Worm (Caenorhabditis elegans) whole organism, L3 larva: ENCODE data around the gene col-99.

Experiments
- R02D3.7 ChIP-seq: fragments of 150-350 bp; optimal IDR thresholded peaks from 2 replicates; lab custom pipeline; 2014; ENCODE audit warnings: missing biosample characterization, missing genetic modification characterization
- ZK546.5 ChIP-seq: sonication (generic microtip); optimal IDR thresholded peaks from 2 replicates; lab custom pipeline; 2017; ENCODE audit warnings: missing biosample characterization, missing genetic modification characterization
- ama-1 ChIP-seq: fragments of 150-350 bp; optimal IDR thresholded peaks from 2 replicates; lab custom pipeline; 2018
- ceh-16 ChIP-seq: sonication (generic microtip); optimal IDR thresholded peaks from 2 replicates; lab custom pipeline; 2017; ENCODE audit warnings: missing biosample characterization, missing genetic modification characterization
- ceh-28 ChIP-seq: fragments of 150-350 bp; optimal IDR thresholded peaks from 2 replicates; lab custom pipeline; 2014; ENCODE audit warnings: missing biosample characterization, missing genetic modification reagents, missing genetic modification characterization
- ceh-82 ChIP-seq: fragments of 150-350 bp; optimal IDR thresholded peaks from 2 replicates; lab custom pipeline; 2014; ENCODE audit warnings: missing biosample characterization, missing genetic modification characterization
- ceh-9 ChIP-seq: sonication (generic microtip); optimal IDR thresholded peaks from 2 replicates; lab custom pipeline; 2018; ENCODE audit warnings: missing biosample characterization, missing genetic modification characterization
- daf-12 ChIP-seq: fragments of 150-350 bp; optimal IDR thresholded peaks from 2 replicates; lab custom pipeline; 2014; ENCODE audit warnings: missing biosample characterization, missing genetic modification reagents, missing genetic modification characterization
- egl-5 ChIP-seq: fragments of 150-350 bp; optimal IDR thresholded peaks from 2 replicates; lab custom pipeline; 2017; ENCODE audit warnings: missing biosample characterization, missing genetic modification reagents, missing genetic modification characterization, inconsistent platforms
- elt-1 ChIP-seq: fragments of 150-350 bp; optimal IDR thresholded peaks from 2 replicates; lab custom pipeline; 2014; ENCODE audit warnings: missing biosample characterization, missing genetic modification characterization
- elt-2 ChIP-seq: sonication (generic microtip); optimal IDR thresholded peaks from 2 replicates; lab custom pipeline; 2016; ENCODE audit warnings: missing genetic modification reagents, mild to moderate bottlenecking, missing genetic modification characterization, missing compliant biosample characterization
- elt-3 ChIP-seq, 3 experiments: fragments of 150-350 bp in 1 of 3; sonication (generic microtip) in 2 of 3; optimal IDR thresholded peaks; 2 replicates in 2 of 3; 4 replicates in 1 of 3; lab custom pipeline; 2014 to 2017; ENCODE audit warnings: missing biosample characterization in 3 of 3, missing genetic modification characterization in 3 of 3
- fkh-10 ChIP-seq: sonication (generic microtip); optimal IDR thresholded peaks from 2 replicates; lab custom pipeline; 2017; ENCODE audit warnings: missing biosample characterization, missing genetic modification reagents, missing genetic modification characterization
- fkh-2 ChIP-seq: fragments of 150-350 bp; optimal IDR thresholded peaks from 2 replicates; lab custom pipeline; 2014; ENCODE audit warnings: missing biosample characterization, missing genetic modification reagents, missing genetic modification characterization
- fos-1 ChIP-seq: fragments of 150-350 bp; optimal IDR thresholded peaks from 2 replicates; lab custom pipeline; 2014; ENCODE audit warnings: missing biosample characterization, missing genetic modification characterization
- hmg-11 ChIP-seq: sonication (generic microtip); optimal IDR thresholded peaks from 2 replicates; lab custom pipeline; 2016; ENCODE audit warnings: missing genetic modification characterization, missing compliant biosample characterization
- lin-15B ChIP-seq: fragments of 150-350 bp; optimal IDR thresholded peaks from 2 replicates; lab custom pipeline; 2014; ENCODE audit warnings: missing biosample characterization, missing genetic modification characterization
- lin-39 ChIP-seq: fragments of 150-350 bp; optimal IDR thresholded peaks from 2 replicates; lab custom pipeline; 2018; ENCODE audit warnings: missing biosample characterization, missing genetic modification reagents, missing genetic modification characterization
- lsy-12 ChIP-seq: sonication (generic microtip); optimal IDR thresholded peaks from 2 replicates; lab custom pipeline; 2016; ENCODE audit warnings: mild to moderate bottlenecking, missing genetic modification characterization, missing compliant biosample characterization
- mdl-1 ChIP-seq: fragments of 150-350 bp; optimal IDR thresholded peaks from 2 replicates; lab custom pipeline; 2014; ENCODE audit warnings: missing biosample characterization, missing genetic modification characterization
- mml-1 ChIP-seq: fragments of 150-350 bp; sonication (generic microtip); optimal IDR thresholded peaks from 3 replicates; lab custom pipeline; 2014; ENCODE audit warnings: missing biosample characterization, missing genetic modification characterization
- nfya-1 ChIP-seq: sonication (generic microtip); optimal IDR thresholded peaks from 2 replicates; lab custom pipeline; 2017; ENCODE audit warnings: missing genetic modification characterization, mild to moderate bottlenecking, missing compliant biosample characterization, antibody characterized with exemption, moderate library complexity; ENCODE audit not compliant: insufficient read depth
- nhr-11 ChIP-seq: fragments of 150-350 bp; optimal IDR thresholded peaks from 2 replicates; lab custom pipeline; 2014; ENCODE audit warnings: missing biosample characterization, missing genetic modification characterization
- nhr-12 ChIP-seq: fragments of 150-350 bp; optimal IDR thresholded peaks from 2 replicates; lab custom pipeline; 2014; ENCODE audit warnings: missing biosample characterization, missing genetic modification characterization
- nhr-23 ChIP-seq: fragments of 150-350 bp; optimal IDR thresholded peaks from 2 replicates; lab custom pipeline; 2014; ENCODE audit warnings: missing biosample characterization, missing genetic modification reagents, missing genetic modification characterization
- nhr-237 ChIP-seq: fragments of 150-350 bp; optimal IDR thresholded peaks from 2 replicates; lab custom pipeline; 2014; ENCODE audit warnings: missing biosample characterization, missing genetic modification characterization
- nhr-25 ChIP-seq: sonication (generic microtip); optimal IDR thresholded peaks from 2 replicates; lab custom pipeline; 2017; ENCODE audit warnings: missing biosample characterization, missing genetic modification characterization
- nhr-28 ChIP-seq: fragments of 150-350 bp; optimal IDR thresholded peaks from 2 replicates; lab custom pipeline; 2014; ENCODE audit warnings: missing biosample characterization, missing genetic modification characterization
- nhr-43 ChIP-seq: sonication (generic microtip); optimal IDR thresholded peaks from 2 replicates; lab custom pipeline; 2016; ENCODE audit warnings: mild to moderate bottlenecking, missing genetic modification characterization, missing compliant biosample characterization; ENCODE audit not compliant: poor library complexity, severe bottlenecking
- nhr-67 ChIP-seq: fragments of 150-350 bp; optimal IDR thresholded peaks from 2 replicates; lab custom pipeline; 2014; ENCODE audit warnings: missing biosample characterization, missing genetic modification characterization
- nhr-76 ChIP-seq: fragments of 150-350 bp; sonication (generic microtip); optimal IDR thresholded peaks from 5 replicates; lab custom pipeline; 2014; ENCODE audit warnings: missing biosample characterization, missing genetic modification characterization
- nhr-77 ChIP-seq: fragments of 150-350 bp; optimal IDR thresholded peaks from 2 replicates; lab custom pipeline; 2014; ENCODE audit warnings: missing biosample characterization, missing genetic modification characterization
- pha-4 ChIP-seq: fragments of 150-350 bp; optimal IDR thresholded peaks from 2 replicates; lab custom pipeline; 2014; ENCODE audit warnings: missing biosample characterization, missing genetic modification reagents, missing genetic modification characterization
- pqm-1 ChIP-seq: fragments of 150-350 bp; optimal IDR thresholded peaks from 2 replicates; lab custom pipeline; 2017; ENCODE audit warnings: missing biosample characterization, missing genetic modification characterization, inconsistent platforms
- sea-2 ChIP-seq: fragments of 150-350 bp; sonication (generic microtip); optimal IDR thresholded peaks from 4 replicates; lab custom pipeline; 2014; ENCODE audit warnings: missing biosample characterization, missing genetic modification reagents, missing genetic modification characterization
- skn-1 ChIP-seq: fragments of 150-350 bp; optimal IDR thresholded peaks from 2 replicates; lab custom pipeline; 2014; ENCODE audit warnings: missing biosample characterization, missing genetic modification characterization
- snpc-4 ChIP-seq: fragments of 150-350 bp; optimal IDR thresholded peaks from 2 replicates; lab custom pipeline; 2014; ENCODE audit warnings: missing biosample characterization, missing genetic modification characterization
- unc-39 ChIP-seq: sonication (generic microtip); optimal IDR thresholded peaks from 4 replicates; lab custom pipeline; 2017; ENCODE audit warnings: missing biosample characterization, missing genetic modification characterization
- unc-62 ChIP-seq: fragments of 150-350 bp; sonication (generic microtip); optimal IDR thresholded peaks from 4 replicates; lab custom pipeline; 2014; ENCODE audit warnings: missing biosample characterization, missing genetic modification reagents, missing genetic modification characterization
- zag-1 ChIP-seq: fragments of 150-350 bp; optimal IDR thresholded peaks from 2 replicates; lab custom pipeline; 2014; ENCODE audit warnings: missing biosample characterization, missing genetic modification characterization
- ztf-11 ChIP-seq: fragments of 150-350 bp; optimal IDR thresholded peaks from 2 replicates; lab custom pipeline; 2014; ENCODE audit warnings: missing biosample characterization, missing genetic modification characterization
- ztf-4 ChIP-seq: fragments of 150-350 bp; optimal IDR thresholded peaks from 2 replicates; lab custom pipeline; 2014; ENCODE audit warnings: missing biosample characterization, missing genetic modification characterization

col-99 gene

DNA sequence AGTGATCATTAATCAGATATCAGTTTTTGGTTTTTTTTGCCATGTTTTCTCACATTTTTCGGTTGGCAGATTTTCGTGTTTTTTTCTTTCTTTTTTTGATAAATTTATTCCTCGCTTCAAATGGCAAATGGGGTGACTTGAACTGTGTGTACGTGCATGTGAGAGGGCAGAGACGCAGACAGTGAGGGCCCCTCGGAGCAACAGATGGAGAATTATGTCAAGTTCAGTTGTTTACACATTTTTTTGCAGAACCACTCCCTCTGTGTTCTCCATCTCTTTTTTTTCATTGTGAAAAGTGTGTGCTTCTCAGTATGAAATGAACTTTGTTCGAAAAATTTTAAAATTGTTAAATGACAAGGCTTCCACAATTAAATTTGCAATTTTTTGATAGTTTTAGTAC lies 17.6 kb downstream of the col-99 start:
- TF ChIP-seq snpc-4 (tag; lab: Kevin White, UChicago) (no peak), hmg-11 (tag; lab: Kevin White, UChicago) (peak; percentile 12), nhr-237 (no peak), pha-4 (tag; lab: Kevin White, UChicago) (peak; percentile 72), nfya-1 (tag; lab: Kevin White, UChicago) (peak; percentile 33), elt-1 (no peak)

DNA sequence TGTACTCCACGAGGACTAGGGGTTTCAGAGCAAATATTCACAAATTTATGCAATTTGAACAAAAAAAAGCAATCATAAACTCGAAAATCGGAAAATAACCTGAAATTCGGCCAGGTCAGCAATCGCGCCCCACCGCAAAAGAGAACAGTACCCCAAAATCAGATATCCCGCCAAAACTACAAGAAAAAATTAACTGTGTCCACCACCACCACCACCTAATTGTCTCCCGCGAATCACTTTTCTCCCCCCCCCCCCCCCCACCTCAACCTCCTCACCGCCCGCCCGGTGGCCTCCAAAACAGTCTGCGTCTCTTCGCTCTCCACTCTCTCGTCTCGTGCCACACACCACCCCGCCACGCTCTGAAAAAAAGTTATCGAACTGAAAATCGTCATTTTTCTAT lies 19.2 kb downstream of the col-99 start:
- no peak for TF ChIP-seq ceh-82
- no peak for TF ChIP-seq ceh-16 (tag; lab: Kevin White, UChicago)
- no peak for TF ChIP-seq egl-5 (tag; lab: Kevin White, UChicago)
- no peak for TF ChIP-seq nhr-11 (tag; lab: Kevin White, UChicago)
- TF ChIP-seq nhr-23 = no peak
- TF ChIP-seq nhr-28 (tag; lab: Kevin White, UChicago) = no peak
- TF ChIP-seq lsy-12 (tag; lab: Kevin White, UChicago) = no peak
- no peak for TF ChIP-seq nfya-1 (tag; lab: Kevin White, UChicago)
- TF ChIP-seq ZK546.5 = no peak
- TF ChIP-seq nhr-43 (tag; lab: Kevin White, UChicago) = no peak
- TF ChIP-seq zag-1 (tag; lab: Kevin White, UChicago) = no peak

DNA sequence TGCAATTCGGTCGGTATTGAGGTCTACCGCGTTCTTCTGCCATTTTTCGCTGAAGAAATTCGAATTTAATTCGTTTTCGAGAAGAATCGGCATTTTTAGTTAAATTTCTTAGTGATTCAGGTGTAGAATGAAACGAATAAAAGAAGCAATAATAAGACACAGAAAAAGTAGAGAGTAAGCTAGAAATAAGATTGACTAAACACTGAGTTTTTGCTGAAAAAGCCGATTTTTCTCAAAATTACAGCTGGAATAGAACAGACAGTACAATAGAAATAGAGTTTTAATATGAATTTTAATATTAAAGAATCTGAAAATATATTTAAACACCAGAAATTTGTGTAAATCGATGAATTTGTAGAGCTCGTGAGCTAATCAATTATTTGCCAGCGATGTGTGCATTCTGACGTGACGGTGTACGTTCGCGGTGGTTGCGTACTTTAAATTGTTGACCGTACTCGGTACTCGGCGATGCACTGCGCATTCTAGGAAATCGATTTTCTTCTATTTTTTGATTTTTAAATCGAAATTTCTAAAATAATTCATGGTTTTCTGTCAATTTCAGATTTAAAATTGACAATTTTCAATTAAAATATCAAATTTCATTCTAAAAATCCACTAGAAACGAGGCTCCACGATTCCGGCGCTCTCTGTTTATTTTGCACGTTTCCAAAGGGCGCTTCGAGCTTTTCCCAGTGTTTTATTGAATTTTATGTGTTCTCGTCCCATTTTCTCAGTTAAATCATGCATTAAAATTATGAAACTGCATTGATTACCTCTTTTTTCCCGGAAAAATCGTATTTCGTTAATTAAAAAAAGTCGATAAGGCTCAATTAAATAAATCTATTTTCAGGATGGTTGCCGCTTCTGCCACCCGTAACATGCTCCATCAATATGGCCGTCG lies 21.6 kb downstream of the col-99 start, which contains the start of the genes grld-1 and cox-6C:
Gene grld-1, minus strand, starts transcription at position 51 of the 901 bp plus-strand sequence.
Gene cox-6C, plus strand, starts transcription at position 851 of the 901 bp plus-strand sequence.
- no peak for TF ChIP-seq lsy-12 (tag; lab: Kevin White, UChicago)
- peak; percentile 64 for TF ChIP-seq snpc-4 (tag; lab: Kevin White, UChicago)
- TF ChIP-seq lin-15B = peak; percentile 60
- TF ChIP-seq ceh-16 (tag; lab: Kevin White, UChicago) = no peak
- TF ChIP-seq ZK546.5 = no peak
- no peak for TF ChIP-seq unc-62
- peak; percentile 53 for TF ChIP-seq hmg-11 (tag; lab: Kevin White, UChicago)
- no peak for TF ChIP-seq zag-1 (tag; lab: Kevin White, UChicago)
- peak; percentile 28 for TF ChIP-seq nhr-25 (tag; lab: Kevin White, UChicago)
- TF ChIP-seq egl-5 (tag; lab: Kevin White, UChicago) = peak; percentile 61
- TF ChIP-seq nhr-12 (tag; lab: Kevin White, UChicago) = no peak
- TF ChIP-seq nfya-1 (tag; lab: Kevin White, UChicago) = peak; percentile 77
- TF ChIP-seq skn-1 (tag; lab: Kevin White, UChicago) = no peak
- TF ChIP-seq daf-12 (tag; lab: Kevin White, UChicago) = no peak
- peak; percentile 17 for TF ChIP-seq pqm-1 (tag; lab: Kevin White, UChicago)
- no peak for TF ChIP-seq ceh-9 (tag; lab: Kevin White, UChicago)
- no peak for TF ChIP-seq fos-1 (tag; lab: Kevin White, UChicago)
- no peak for TF ChIP-seq ama-1 (lab: Kevin White, UChicago)
- TF ChIP-seq ztf-4 (tag; lab: Kevin White, UChicago) = no peak
- TF ChIP-seq nhr-76 (tag; lab: Kevin White, UChicago) = no peak
- no peak for TF ChIP-seq nhr-28 (tag; lab: Kevin White, UChicago)
- TF ChIP-seq nhr-237 = no peak
- TF ChIP-seq elt-2 (tag; lab: Kevin White, UChicago) = peak; percentile 38
- peak; percentile 4 for TF ChIP-seq R02D3.7 (tag; lab: Kevin White, UChicago)
- TF ChIP-seq fkh-2 (tag; lab: Kevin White, UChicago) = no peak
- no peak for TF ChIP-seq nhr-43 (tag; lab: Kevin White, UChicago)
- no peak for TF ChIP-seq nhr-11 (tag; lab: Kevin White, UChicago)
- no peak for TF ChIP-seq mml-1 (tag; lab: Kevin White, UChicago)
- TF ChIP-seq nhr-67 = no peak
- no peak for TF ChIP-seq nhr-77 (tag; lab: Kevin White, UChicago)
- TF ChIP-seq elt-3 (tag; optimal IDR thresholded peaks at IDR 0.05; lab: Kevin White, UChicago) = no peak
- TF ChIP-seq unc-39 (tag; lab: Kevin White, UChicago) = no peak
- peak; percentile 63 for TF ChIP-seq ceh-28 (tag; lab: Kevin White, UChicago)
- peak; percentile 60 for TF ChIP-seq pha-4 (tag; lab: Kevin White, UChicago)
- peak; percentile 19 for TF ChIP-seq nhr-23
- TF ChIP-seq sea-2 = no peak
- TF ChIP-seq fkh-10 = peak; percentile 1
- TF ChIP-seq lin-39 (tag; lab: Kevin White, UChicago) = peak; percentile 27
- no peak for TF ChIP-seq mdl-1 (tag; lab: Kevin White, UChicago)
- no peak for TF ChIP-seq elt-1
- TF ChIP-seq ztf-11 (tag; lab: Kevin White, UChicago) = no peak
